Worm (Caenorhabditis elegans): ENCODE measurements around the gene ttr-8.

DNA sequence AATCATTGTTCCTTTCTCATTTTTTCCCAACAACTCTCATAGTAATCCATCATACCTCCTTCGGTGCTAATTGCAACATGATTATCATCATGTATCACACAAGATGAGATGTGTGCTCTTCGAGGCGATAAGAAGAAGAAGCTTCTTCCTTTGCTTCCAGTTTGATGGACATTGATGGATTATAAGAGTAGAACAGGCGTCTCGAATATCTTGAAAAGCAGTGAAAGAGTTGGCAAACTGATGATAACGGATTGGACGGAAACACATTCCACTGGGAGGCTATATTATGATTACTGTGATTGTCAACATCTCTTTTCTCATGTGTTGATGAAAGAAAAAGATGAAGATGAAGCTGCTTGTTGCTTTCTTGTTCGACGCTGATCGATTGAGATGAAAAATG is 5.3 kb downstream of the ttr-8 start:
- TF ChIP-seq flt-1 (GFP tag; IDR thresholded peaks at IDR 0.05) (no peak), ama-1 (optimal IDR thresholded peaks at IDR 0.05) (no peak), tra-4 (tag; optimal IDR thresholded peaks at IDR 0.05) (no peak), tbx-11 (GFP tag; IDR thresholded peaks at IDR 0.05) (no peak)
